Worm (Caenorhabditis elegans): Measurements from ENCODE around the gene W02H5.19.

DNA sequence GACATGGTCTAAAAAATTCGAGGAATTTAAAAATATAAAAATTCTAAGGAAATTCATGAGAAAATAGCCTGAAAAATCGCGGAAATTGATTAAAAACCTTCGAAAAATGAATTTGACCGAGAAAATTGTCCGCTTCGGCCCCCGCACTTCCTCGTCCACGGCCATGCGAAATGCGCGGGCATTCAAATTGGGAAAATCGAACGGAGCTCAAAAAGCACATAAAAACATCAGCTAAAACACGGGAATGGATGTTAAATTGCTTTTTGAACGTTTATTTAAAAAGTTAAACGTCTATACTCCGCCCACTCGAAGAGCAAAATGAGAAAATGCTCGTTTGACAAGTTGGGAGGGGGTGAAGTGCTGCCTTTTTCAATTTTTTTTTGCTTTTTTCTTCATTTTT is 35.6 kb upstream of the W02H5.19 start, which contains the start of gene F53E10.6:
- TF ChIP-seq ama-1 (optimal IDR thresholded peaks at IDR 0.05): no peak
- TF ChIP-seq ceh-36 (tag; optimal IDR thresholded peaks at IDR 0.05): no peak
- no peak for TF ChIP-seq flt-1 (GFP tag; IDR thresholded peaks at IDR 0.05)
- TF ChIP-seq hmg-4 (GFP tag; optimal IDR thresholded peaks at IDR 0.05): no peak
- TF ChIP-seq F13C5.2 (tag; optimal IDR thresholded peaks at IDR 0.05): no peak
- no peak for TF ChIP-seq aly-1 (tag; optimal IDR thresholded peaks at IDR 0.05)
- peak; percentile 53; the same call in 1 of the 2 replicates for TF ChIP-seq pes-1 (GFP tag; IDR thresholded peaks at IDR 0.05)
- TF ChIP-seq hmbx-1 (tag; optimal IDR thresholded peaks at IDR 0.05): no peak
- TF ChIP-seq tbx-37 (GFP tag; conservative IDR thresholded peaks at IDR 0.05): peak; percentile 60; the same call in 1 of the 2 replicates
- TF ChIP-seq scrt-1 (GFP tag; IDR thresholded peaks at IDR 0.05): no peak
- 0 out of 2 replicates have a peak, but pooled peaks have one; percentile 16 for TF ChIP-seq tbx-11 (GFP tag; IDR thresholded peaks at IDR 0.05)
